Worm (Caenorhabditis elegans): ENCODE results near the gene B0554.1.

B0554.1 gene

ce11 chrV:472589-472988, 34.4 kb downstream of the B0554.1 start, which contains the start of gene srt-31:
Gene srt-31, plus strand, starts transcription at chrV:472889.
- no peak for TF ChIP-seq ceh-28 (tag; optimal IDR thresholded peaks at IDR 0.05)

ce11 chrV:474516-474915, 36.3 kb downstream of the B0554.1 start, which contains the start of gene nhr-99:
Gene nhr-99, plus strand, starts transcription at chrV:474778.
- peak; percentile 27 for TF ChIP-seq mxl-3 (GFP tag; optimal IDR thresholded peaks at IDR 0.05)
- TF ChIP-seq ces-1 (GFP tag; optimal IDR thresholded peaks at IDR 0.05): no peak
- peak; percentile 47 for TF ChIP-seq nhr-77 (tag; optimal IDR thresholded peaks at IDR 0.05)
- TF ChIP-seq dve-1 (tag; optimal IDR thresholded peaks at IDR 0.05; ENCODE audit: insufficient read depth): peak; percentile 71
- TF ChIP-seq pqm-1 (tag; optimal IDR thresholded peaks at IDR 0.05): peak; percentile 46
- no peak for TF ChIP-seq sdz-12 (GFP tag; optimal IDR thresholded peaks at IDR 0.05)
- peak; percentile 79 for TF ChIP-seq dmd-6 (GFP tag; IDR thresholded peaks at IDR 0.05)
- TF ChIP-seq hlh-30 (tag; optimal IDR thresholded peaks at IDR 0.05; ENCODE audit: insufficient read depth): peak; percentile 39
- peak; percentile 61 for TF ChIP-seq hlh-11 (tag; optimal IDR thresholded peaks at IDR 0.05)
- peak in 1 of 2 experiments; percentile 45 for TF ChIP-seq mdl-1 (tag; optimal IDR thresholded peaks at IDR 0.05)
- no peak for TF ChIP-seq daf-16 (GFP tag; optimal IDR thresholded peaks at IDR 0.05)
- TF ChIP-seq daf-16 (tag; optimal IDR thresholded peaks at IDR 0.05): peak; percentile 75
- TF ChIP-seq lsy-2 (tag; optimal IDR thresholded peaks at IDR 0.05): no peak
- peak; percentile 94 for TF ChIP-seq php-3 (GFP tag; IDR thresholded peaks at IDR 0.05)
- TF ChIP-seq nhr-28 (tag; optimal IDR thresholded peaks at IDR 0.05): peak; percentile 80
- no peak for TF ChIP-seq ceh-32 (tag; optimal IDR thresholded peaks at IDR 0.05; ENCODE audit: poor library complexity)

- peak; percentile 36 for TF ChIP-seq dve-1 (tag; optimal IDR thresholded peaks at IDR 0.05; ENCODE audit: insufficient read depth)
- no peak for TF ChIP-seq D1046.2 (GFP tag; IDR thresholded peaks at IDR 0.05)
- 0 out of 2 replicates have a peak, but pooled peaks have one; percentile 12 for TF ChIP-seq lin-1 (GFP tag; IDR thresholded peaks at IDR 0.05)
- no peak for TF ChIP-seq zfp-2 (tag; optimal IDR thresholded peaks at IDR 0.05)
- peak; percentile 50 for TF ChIP-seq hlh-11 (tag; optimal IDR thresholded peaks at IDR 0.05)
- no peak for TF ChIP-seq daf-16 (GFP tag; optimal IDR thresholded peaks at IDR 0.05)
- TF ChIP-seq daf-16 (tag; optimal IDR thresholded peaks at IDR 0.05): peak; percentile 63
- peak; percentile 91 for TF ChIP-seq nhr-28 (tag; optimal IDR thresholded peaks at IDR 0.05)
- no peak for TF ChIP-seq ceh-32 (tag; optimal IDR thresholded peaks at IDR 0.05; ENCODE audit: poor library complexity)
- TF ChIP-seq dmd-6 (GFP tag; IDR thresholded peaks at IDR 0.05): peak; percentile 87
- peak; percentile 68 for TF ChIP-seq pqm-1 (tag; optimal IDR thresholded peaks at IDR 0.05)
- peak; percentile 24 for TF ChIP-seq nhr-77 (tag; optimal IDR thresholded peaks at IDR 0.05)
These were observed 39.5 kb downstream of the B0554.1 start, which contains the start of gene nhr-55 for ce11 chrV:477664-478212. Gene nhr-55, plus strand, starts transcription at chrV:478162.

- TF ChIP-seq aha-1 (tag) (peak; percentile 38), unc-62 (GFP tag; optimal IDR thresholded peaks at IDR 0.05 in 1 of 2) (peak in 1 of 2 experiments; percentile 97), unc-62 (tag; optimal IDR thresholded peaks at IDR 0.05) (no peak), zfp-3 (GFP tag; conservative IDR thresholded peaks at IDR 0.05) (no peak), F37D6.2 (tag; optimal IDR thresholded peaks at IDR 0.05) (no peak), dmd-6 (GFP tag; IDR thresholded peaks at IDR 0.05) (peak; percentile 60)
These were observed 40.9 kb downstream of the B0554.1 start for ce11 chrV:479046-479445.

- TF ChIP-seq fkh-10 (GFP tag; optimal IDR thresholded peaks at IDR 0.05) (no peak), dmd-6 (GFP tag; IDR thresholded peaks at IDR 0.05) (0 out of 2 replicates have a peak, but pooled peaks have one; percentile 24), mep-1 (tag; optimal IDR thresholded peaks at IDR 0.05) (no peak)
These were observed 44.7 kb downstream of the B0554.1 start for ce11 chrV:482860-483259.

- TF ChIP-seq nhr-102 (tag; optimal IDR thresholded peaks at IDR 0.05) (peak; percentile 1), lin-1 (GFP tag; IDR thresholded peaks at IDR 0.05) (no peak), nhr-28 (tag; optimal IDR thresholded peaks at IDR 0.05) (peak; percentile 91), nhr-77 (tag; optimal IDR thresholded peaks at IDR 0.05) (peak; percentile 48), php-3 (GFP tag; IDR thresholded peaks at IDR 0.05) (peak; percentile 80), cey-2 (tag; optimal IDR thresholded peaks at IDR 0.05; ENCODE audit: borderline replicate concordance, insufficient read depth) (no peak), dve-1 (tag; optimal IDR thresholded peaks at IDR 0.05; ENCODE audit: insufficient read depth) (peak; percentile 65), mep-1 (tag; optimal IDR thresholded peaks at IDR 0.05) (no peak), ctbp-1 (GFP tag; IDR thresholded peaks at IDR 0.05) (no peak), mes-2 (tag; optimal IDR thresholded peaks at IDR 0.05; ENCODE audit: poor library complexity, severe bottlenecking) (no peak), pqm-1 (tag; optimal IDR thresholded peaks at IDR 0.05) (peak; percentile 81), daf-16 (GFP tag; optimal IDR thresholded peaks at IDR 0.05) (no peak), daf-16 (tag; optimal IDR thresholded peaks at IDR 0.05) (peak; percentile 86), aha-1 (tag) (peak; percentile 46), lin-13 (GFP tag; optimal IDR thresholded peaks at IDR 0.05) (no peak), dmd-8 (GFP tag; IDR thresholded peaks at IDR 0.05) (no peak), hlh-11 (tag; optimal IDR thresholded peaks at IDR 0.05) (peak; percentile 31), dmd-6 (GFP tag; IDR thresholded peaks at IDR 0.05) (peak; percentile 57)
These were observed 45.1 kb downstream of the B0554.1 start, which contains the start of gene nhr-130 for ce11 chrV:483289-483795. Gene nhr-130, minus strand, starts transcription at chrV:483339.

Data from whole organism, L4 larva.